Fruit fly (Drosophila melanogaster) whole organism, adult: ENCODE measurements around the gene CG33270.

ENCODE experiments used
- CG11617 ChIP-seq: fragments of 200-800 bp; sonication (Bioruptor generic); optimal IDR thresholded peaks from 2 replicates; lab custom pipeline; 2017; ENCODE audit warnings: mild to moderate bottlenecking, missing biosample characterization, missing genetic modification reagents, missing genetic modification characterization
- CG1620 ChIP-seq: fragments of 200-800 bp; sonication (Bioruptor generic); optimal IDR thresholded peaks from 2 replicates; lab custom pipeline; 2016; ENCODE audit warnings: missing biosample characterization, missing genetic modification characterization
- CG5204 ChIP-seq: fragments of 200-800 bp; sonication (Bioruptor generic); optimal IDR thresholded peaks from 2 replicates; lab custom pipeline; 2016; ENCODE audit warnings: missing biosample characterization, missing genetic modification characterization
- bab1 ChIP-seq: fragments of 200-800 bp; sonication (Bioruptor generic); optimal IDR thresholded peaks from 3 replicates; lab custom pipeline; 2019; ENCODE audit warnings: missing biosample characterization, mild to moderate bottlenecking, missing genetic modification characterization, moderate library complexity
- cnc ChIP-seq, 2 experiments: fragments of >200 bp; optimal IDR thresholded peaks; 2 replicates each; lab custom pipeline; 2017
- kay ChIP-seq: fragments of 200-800 bp; sonication (Bioruptor generic); peaks from one replicate; lab custom pipeline; 2016; ENCODE audit warnings: missing biosample characterization, missing genetic modification characterization, borderline replicate concordance
- toe ChIP-seq: fragments of 200-800 bp; sonication (Bioruptor generic); optimal IDR thresholded peaks from 2 replicates; lab custom pipeline; 2016; ENCODE audit warnings: missing biosample characterization, missing genetic modification characterization

- TF ChIP-seq CG11617 (GFP tag; lab: Kevin White, UChicago), result no peak
- no peak for TF ChIP-seq kay
- no peak for TF ChIP-seq bab1 (GFP tag; lab: Kevin White, UChicago)
- no peak for TF ChIP-seq toe
- TF ChIP-seq cnc (optimal IDR thresholded peaks at IDR 0.05; lab: Kevin White, UChicago), result no peak
- TF ChIP-seq CG5204, result no peak
- no peak for TF ChIP-seq CG1620
Observed at dm6 chr3L:11554796-11555195, 23.6 kb downstream of the CG33270 start.
